Worm (Caenorhabditis elegans) whole organism, L2 larva: ENCODE results near the gene rbc-1.

Source experiments
- C34F6.9 ChIP-seq: fragments of 150-350 bp; optimal IDR thresholded peaks from 2 replicates; lab custom pipeline; 2014; ENCODE audit warnings: missing biosample characterization, missing genetic modification characterization
- F13H6.1 ChIP-seq: sonication (generic microtip); optimal IDR thresholded peaks from 2 replicates; lab custom pipeline; 2016; ENCODE audit warnings: missing genetic modification characterization, missing compliant biosample characterization
- R02D3.7 ChIP-seq: fragments of 150-350 bp; optimal IDR thresholded peaks from 2 replicates; lab custom pipeline; 2014; ENCODE audit warnings: missing biosample characterization, missing genetic modification characterization
- Y55F3AM.14 ChIP-seq: fragments of 200-800 bp; sonication (Bioruptor generic); optimal IDR thresholded peaks from 2 replicates; lab custom pipeline; 2018; ENCODE audit warnings: mild to moderate bottlenecking, missing genetic modification characterization, missing compliant biosample characterization
- ZK546.5 ChIP-seq: sonication (generic microtip); optimal IDR thresholded peaks from 2 replicates; lab custom pipeline; 2017; ENCODE audit warnings: missing biosample characterization, missing genetic modification characterization
- alr-1 ChIP-seq: fragments of 150-350 bp; optimal IDR thresholded peaks from 2 replicates; lab custom pipeline; 2014; ENCODE audit warnings: missing biosample characterization, missing genetic modification characterization
- aly-2 ChIP-seq: fragments of 150-350 bp; optimal IDR thresholded peaks from 2 replicates; lab custom pipeline; 2014; ENCODE audit warnings: missing biosample characterization, missing genetic modification characterization
- ama-1 ChIP-seq: fragments of 150-350 bp; optimal IDR thresholded peaks from 2 replicates; lab custom pipeline; 2018; ENCODE audit warnings: inconsistent platforms
- blmp-1 ChIP-seq: sonication (generic microtip); optimal IDR thresholded peaks from 2 replicates; lab custom pipeline; 2017; ENCODE audit warnings: missing genetic modification characterization, mild to moderate bottlenecking, missing compliant biosample characterization, antibody characterized with exemption, moderate library complexity; ENCODE audit not compliant: insufficient read depth
- ceh-16 ChIP-seq: fragments of 150-350 bp; optimal IDR thresholded peaks from 2 replicates; lab custom pipeline; 2014; ENCODE audit warnings: missing biosample characterization, missing genetic modification characterization
- ceh-82 ChIP-seq: fragments of 150-350 bp; optimal IDR thresholded peaks from 2 replicates; lab custom pipeline; 2014; ENCODE audit warnings: missing biosample characterization, missing genetic modification characterization
- crh-2 ChIP-seq: sonication (generic microtip); optimal IDR thresholded peaks from 2 replicates; lab custom pipeline; 2017; ENCODE audit warnings: missing biosample characterization, missing genetic modification characterization
- dmd-4 ChIP-seq: sonication (generic microtip); optimal IDR thresholded peaks from 2 replicates; lab custom pipeline; 2017; ENCODE audit warnings: missing biosample characterization, missing genetic modification characterization
- egl-27 ChIP-seq: sonication (generic microtip); optimal IDR thresholded peaks from 3 replicates; lab custom pipeline; 2017; ENCODE audit warnings: missing biosample characterization, missing genetic modification reagents, missing genetic modification characterization
- elt-1 ChIP-seq: fragments of 150-350 bp; optimal IDR thresholded peaks from 2 replicates; lab custom pipeline; 2014; ENCODE audit warnings: missing biosample characterization, missing genetic modification characterization
- elt-3 ChIP-seq: sonication (generic microtip); optimal IDR thresholded peaks from 2 replicates; lab custom pipeline; 2017; ENCODE audit warnings: missing biosample characterization, missing genetic modification characterization
- fos-1 ChIP-seq: fragments of 150-350 bp; optimal IDR thresholded peaks from 2 replicates; lab custom pipeline; 2014; ENCODE audit warnings: missing biosample characterization, missing genetic modification characterization
- gmeb-1 ChIP-seq: fragments of 150-350 bp; optimal IDR thresholded peaks from 2 replicates; lab custom pipeline; 2014; ENCODE audit warnings: missing biosample characterization, missing genetic modification characterization
- lin-11 ChIP-seq: fragments of 150-350 bp; sonication (generic microtip); optimal IDR thresholded peaks from 2 replicates; lab custom pipeline; 2014; ENCODE audit warnings: missing biosample characterization, missing genetic modification characterization, inconsistent platforms, mixed read lengths
- lin-13 ChIP-seq: fragments of 150-350 bp; optimal IDR thresholded peaks from 2 replicates; lab custom pipeline; 2014; ENCODE audit warnings: missing biosample characterization, missing genetic modification reagents, missing genetic modification characterization
- lin-39 ChIP-seq: fragments of 150-350 bp; optimal IDR thresholded peaks from 2 replicates; lab custom pipeline; 2014; ENCODE audit warnings: missing biosample characterization, missing genetic modification reagents, missing genetic modification characterization
- lsy-2 ChIP-seq, 2 experiments: fragments of 150-350 bp in 1 of 2; sonication (generic microtip) in 1 of 2; optimal IDR thresholded peaks; 2 replicates each; lab custom pipeline; 2014 to 2017; ENCODE audit warnings: missing biosample characterization in 2 of 2, missing genetic modification characterization in 2 of 2
- mab-5 ChIP-seq: fragments of 150-350 bp; optimal IDR thresholded peaks from 2 replicates; lab custom pipeline; 2014; ENCODE audit warnings: missing biosample characterization, missing genetic modification characterization
- mbf-1 ChIP-seq: sonication (generic microtip); optimal IDR thresholded peaks from 2 replicates; lab custom pipeline; 2017; ENCODE audit warnings: missing biosample characterization, missing genetic modification characterization
- mdl-1 ChIP-seq, 2 experiments: fragments of 150-350 bp in 1 of 2; sonication (generic microtip) in 1 of 2; optimal IDR thresholded peaks; 2 replicates each; lab custom pipeline; 2017; ENCODE audit warnings: missing biosample characterization in 2 of 2, missing genetic modification characterization in 2 of 2
- nhr-10 ChIP-seq: sonication (generic microtip); optimal IDR thresholded peaks from 2 replicates; lab custom pipeline; 2017; ENCODE audit warnings: missing biosample characterization, missing genetic modification characterization
- nhr-11 ChIP-seq: fragments of 150-350 bp; optimal IDR thresholded peaks from 2 replicates; lab custom pipeline; 2014; ENCODE audit warnings: missing biosample characterization, missing genetic modification characterization
- nhr-12 ChIP-seq: fragments of 150-350 bp; optimal IDR thresholded peaks from 2 replicates; lab custom pipeline; 2014; ENCODE audit warnings: missing biosample characterization, missing genetic modification characterization
- nhr-129 ChIP-seq: fragments of 150-350 bp; optimal IDR thresholded peaks from 2 replicates; lab custom pipeline; 2014; ENCODE audit warnings: missing biosample characterization, missing genetic modification characterization
- nhr-21 ChIP-seq: fragments of 150-350 bp; optimal IDR thresholded peaks from 2 replicates; lab custom pipeline; 2014; ENCODE audit warnings: missing biosample characterization, missing genetic modification characterization
- nhr-23 ChIP-seq: fragments of 150-350 bp; optimal IDR thresholded peaks from 2 replicates; lab custom pipeline; 2014; ENCODE audit warnings: missing biosample characterization, missing genetic modification reagents, missing genetic modification characterization
- nhr-237 ChIP-seq: fragments of 150-350 bp; optimal IDR thresholded peaks from 2 replicates; lab custom pipeline; 2014; ENCODE audit warnings: missing biosample characterization, missing genetic modification characterization
- nhr-25 ChIP-seq: fragments of 150-350 bp; sonication (generic microtip); optimal IDR thresholded peaks from 3 replicates; lab custom pipeline; 2014; ENCODE audit warnings: missing biosample characterization, missing genetic modification characterization
- nhr-6 ChIP-seq: fragments of 150-350 bp; optimal IDR thresholded peaks from 2 replicates; lab custom pipeline; 2014; ENCODE audit warnings: missing biosample characterization, missing genetic modification characterization
- nhr-77 ChIP-seq: fragments of 150-350 bp; optimal IDR thresholded peaks from 2 replicates; lab custom pipeline; 2014; ENCODE audit warnings: missing biosample characterization, missing genetic modification characterization
- peb-1 ChIP-seq: fragments of 150-350 bp; optimal IDR thresholded peaks from 2 replicates; lab custom pipeline; 2014; ENCODE audit warnings: missing biosample characterization, missing genetic modification characterization
- sem-4 ChIP-seq: fragments of 150-350 bp; optimal IDR thresholded peaks from 2 replicates; lab custom pipeline; 2014; ENCODE audit warnings: missing biosample characterization, missing genetic modification reagents, missing genetic modification characterization
- skn-1 ChIP-seq: sonication (generic microtip); optimal IDR thresholded peaks from 2 replicates; lab custom pipeline; 2017; ENCODE audit warnings: missing biosample characterization, missing genetic modification characterization
- sma-3 ChIP-seq: sonication (generic microtip); optimal IDR thresholded peaks from 2 replicates; lab custom pipeline; 2016; ENCODE audit warnings: missing genetic modification reagents, missing genetic modification characterization, missing compliant biosample characterization
- sma-9 ChIP-seq, 2 experiments: fragments of 150-350 bp in 1 of 2; sonication (generic microtip) in 1 of 2; optimal IDR thresholded peaks; 2 replicates each; lab custom pipeline; 2014 to 2016; ENCODE audit warnings: missing genetic modification characterization in 2 of 2, mild to moderate bottlenecking in 1 of 2, missing biosample characterization in 1 of 2, missing compliant biosample characterization in 1 of 2, missing genetic modification reagents in 1 of 2, moderate library complexity in 1 of 2
- snpc-4 ChIP-seq: fragments of 150-350 bp; optimal IDR thresholded peaks from 2 replicates; lab custom pipeline; 2014; ENCODE audit warnings: missing biosample characterization, missing genetic modification characterization
- unc-39 ChIP-seq: fragments of 150-350 bp; optimal IDR thresholded peaks from 2 replicates; lab custom pipeline; 2014; ENCODE audit warnings: missing biosample characterization, missing genetic modification characterization
- unc-55 ChIP-seq: fragments of 150-350 bp; sonication (generic microtip); optimal IDR thresholded peaks from 3 replicates; lab custom pipeline; 2014; ENCODE audit warnings: missing biosample characterization, missing genetic modification reagents, missing genetic modification characterization
- unc-62 ChIP-seq: fragments of 150-350 bp; optimal IDR thresholded peaks from 2 replicates; lab custom pipeline; 2014; ENCODE audit warnings: missing biosample characterization, missing genetic modification reagents, missing genetic modification characterization
- zag-1 ChIP-seq: fragments of 150-350 bp; optimal IDR thresholded peaks from 2 replicates; lab custom pipeline; 2014; ENCODE audit warnings: missing biosample characterization, missing genetic modification characterization
- ztf-1 ChIP-seq: fragments of 200-800 bp; sonication (Bioruptor generic); conservative IDR thresholded peaks from 2 replicates; pipeline ENCODE4 v1.3.6; 2022; ENCODE audit warnings: missing genetic modification characterization, missing compliant biosample characterization
- ztf-11 ChIP-seq: sonication (generic microtip); optimal IDR thresholded peaks from 2 replicates; lab custom pipeline; 2017; ENCODE audit warnings: missing biosample characterization, missing genetic modification characterization
- ztf-4 ChIP-seq: fragments of 150-350 bp; optimal IDR thresholded peaks from 2 replicates; lab custom pipeline; 2014; ENCODE audit warnings: missing biosample characterization, missing genetic modification characterization

The rbc-1 gene

DNA sequence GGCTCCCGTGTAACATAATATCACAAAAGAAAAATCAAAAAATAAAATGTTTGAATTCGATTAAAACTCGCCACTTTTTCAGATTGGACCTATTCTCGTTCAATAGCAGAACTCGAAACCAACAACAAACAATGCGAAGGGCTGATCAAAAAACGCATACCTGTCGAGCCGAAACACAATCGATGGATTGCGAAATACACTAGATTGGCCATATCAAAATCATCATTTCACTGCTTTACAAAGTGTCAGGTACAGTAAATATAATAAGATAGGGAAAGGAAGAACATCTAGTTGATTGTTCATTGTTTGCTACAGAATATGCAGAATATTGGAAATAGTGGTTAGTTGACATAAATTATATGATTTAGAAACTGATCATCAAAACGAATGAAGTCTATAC lies 3.4 kb upstream of the rbc-1 start:
- no peak for TF ChIP-seq fos-1 (tag; lab: Kevin White, UChicago)
- TF ChIP-seq gmeb-1 (tag; lab: Kevin White, UChicago), result no peak
- no peak for TF ChIP-seq ztf-1 (GFP tag; lab: Robert Waterston, UW)
- no peak for TF ChIP-seq R02D3.7 (tag; lab: Kevin White, UChicago)
- no peak for TF ChIP-seq ceh-82 (tag; lab: Kevin White, UChicago)
- no peak for TF ChIP-seq sma-3 (GFP tag; lab: Kevin White, UChicago)
- no peak for TF ChIP-seq peb-1 (tag; lab: Kevin White, UChicago)
- TF ChIP-seq lin-39 (tag; lab: Kevin White, UChicago), result no peak
- TF ChIP-seq alr-1 (tag; lab: Kevin White, UChicago), result no peak
- TF ChIP-seq ztf-11, result no peak
- TF ChIP-seq nhr-21 (tag; lab: Kevin White, UChicago), result no peak

DNA sequence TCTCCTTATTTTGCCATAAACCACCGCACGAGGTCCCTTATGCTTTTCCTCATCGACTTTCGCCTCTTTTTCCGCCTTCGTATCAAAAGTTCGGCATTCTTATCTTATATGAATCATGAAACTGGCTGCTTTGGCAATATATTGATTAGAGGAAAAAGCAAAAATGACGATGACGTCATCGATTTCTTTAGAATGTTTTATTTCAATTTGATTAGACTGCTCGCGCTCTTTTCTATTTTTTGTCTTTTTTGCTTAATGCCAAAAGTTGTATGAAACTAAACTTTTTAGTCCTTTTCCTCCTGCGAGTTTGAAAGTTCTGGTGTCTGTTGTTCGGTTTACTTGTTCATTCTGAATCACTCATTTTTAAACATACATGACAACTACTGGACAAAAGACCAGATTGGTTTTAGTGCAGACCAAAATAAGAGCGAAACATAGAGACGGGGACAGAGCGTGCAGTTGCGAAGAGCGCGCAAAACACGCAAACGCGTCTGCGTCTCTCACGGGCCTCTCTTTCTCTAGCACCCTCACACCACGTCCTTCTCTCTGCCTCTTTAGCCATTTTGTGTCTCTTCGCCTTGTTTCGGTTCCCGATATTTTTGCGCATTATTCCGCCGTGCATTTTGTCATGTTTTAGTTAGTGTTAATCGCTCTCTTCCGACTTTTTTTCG lies 946 bp upstream of the rbc-1 start:
- TF ChIP-seq lin-39 (tag; lab: Kevin White, UChicago) (no peak), fos-1 (tag; lab: Kevin White, UChicago) (peak; percentile 9), mbf-1 (tag; lab: Kevin White, UChicago) (no peak), aly-2 (tag; lab: Kevin White, UChicago) (no peak), dmd-4 (tag; lab: Kevin White, UChicago) (no peak), alr-1 (tag; lab: Kevin White, UChicago) (no peak), nhr-10 (tag; lab: Kevin White, UChicago) (no peak), C34F6.9 (no peak), ztf-4 (tag; lab: Kevin White, UChicago) (no peak), gmeb-1 (tag; lab: Kevin White, UChicago) (no peak), snpc-4 (no peak), lsy-2 (tag; optimal IDR thresholded peaks at IDR 0.05; lab: Kevin White, UChicago) (peak in 1 of 2 experiments; percentile 12), skn-1 (no peak), unc-39 (no peak), nhr-21 (tag; lab: Kevin White, UChicago) (peak; percentile 26), ceh-16 (tag; lab: Kevin White, UChicago) (no peak), nhr-77 (no peak), nhr-129 (tag; lab: Kevin White, UChicago) (peak; percentile 74), blmp-1 (tag; lab: Kevin White, UChicago) (peak; percentile 24), Y55F3AM.14 (GFP tag; lab: Kevin White, UChicago) (no peak), sma-3 (GFP tag; lab: Kevin White, UChicago) (peak; percentile 13), crh-2 (no peak), unc-62 (GFP tag; lab: Kevin White, UChicago) (no peak), nhr-12 (tag; lab: Kevin White, UChicago) (no peak), unc-55 (peak; percentile 59), lin-13 (GFP tag; lab: Kevin White, UChicago) (no peak), ztf-11 (no peak), elt-1 (no peak), peb-1 (tag; lab: Kevin White, UChicago) (no peak), sem-4 (tag; lab: Kevin White, UChicago) (no peak), nhr-11 (no peak), ztf-1 (GFP tag; lab: Robert Waterston, UW) (no peak), nhr-237 (tag; lab: Kevin White, UChicago) (no peak), mdl-1 (tag; optimal IDR thresholded peaks at IDR 0.05; lab: Kevin White, UChicago) (peak; percentile 44 to 83), nhr-25 (tag; lab: Kevin White, UChicago) (no peak), R02D3.7 (tag; lab: Kevin White, UChicago) (no peak), ama-1 (lab: Kevin White, UChicago) (no peak), sma-9 (GFP tag; optimal IDR thresholded peaks at IDR 0.05; lab: Kevin White, UChicago) (peak; percentile 72), sma-9 (tag; optimal IDR thresholded peaks at IDR 0.05; lab: Kevin White, UChicago) (no peak), nhr-6 (peak; percentile 16), mab-5 (no peak), lin-11 (peak; percentile 42), nhr-23 (tag; lab: Kevin White, UChicago) (no peak), F13H6.1 (tag; lab: Kevin White, UChicago) (no peak), elt-3 (tag; lab: Kevin White, UChicago) (no peak), ZK546.5 (tag; lab: Kevin White, UChicago) (no peak), egl-27 (no peak), zag-1 (tag; lab: Kevin White, UChicago) (peak; percentile 20), ceh-82 (tag; lab: Kevin White, UChicago) (no peak)
